Worm (Caenorhabditis elegans): ENCODE data around the gene ani-2.

- TF ChIP-seq ama-1 (optimal IDR thresholded peaks at IDR 0.05) (no peak), ceh-13 (GFP tag; optimal IDR thresholded peaks at IDR 0.05) (no peak), aly-1 (tag; optimal IDR thresholded peaks at IDR 0.05) (no peak), F13C5.2 (tag; optimal IDR thresholded peaks at IDR 0.05) (no peak), flt-1 (GFP tag; IDR thresholded peaks at IDR 0.05) (no peak)
Observed at ce11 chrII:6339948-6340347, 25.2 kb downstream of the ani-2 start, which contains the start of gene C32D5.7.

All from whole organism, early embryonic.